Worm (Caenorhabditis elegans): ENCODE data around the gene F15H10.8.
A peak's percentile ranks its signal among the peaks of the same experiment; 100 is the strongest.

F15H10.8 gene

DNA sequence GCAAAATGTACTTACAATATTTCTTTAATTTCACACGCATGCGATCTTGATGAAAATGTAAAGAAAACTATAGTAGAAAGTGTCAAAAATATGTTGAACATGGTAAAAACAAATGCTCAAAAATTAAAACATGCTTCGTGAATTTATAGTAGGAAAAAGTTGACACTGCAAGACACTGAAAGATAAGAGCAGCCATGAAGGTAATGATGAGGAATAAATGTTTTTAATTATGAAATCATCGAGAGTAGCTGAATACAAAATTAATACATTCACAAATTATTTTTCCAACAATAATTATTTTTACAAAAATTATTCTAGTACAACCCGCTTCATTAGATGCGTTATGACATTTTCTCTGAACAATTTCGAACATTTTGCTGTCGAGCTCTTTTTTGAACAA is 14.2 kb upstream of the F15H10.8 start, which contains the start of gene F15H10.10:
Gene F15H10.10 (minus strand): TSS at position 101 of the 400 bp plus-strand sequence.
- no peak for TF ChIP-seq mcd-1 (GFP tag; IDR thresholded peaks at IDR 0.05)
- no peak for TF ChIP-seq F52B5.7 (tag; optimal IDR thresholded peaks at IDR 0.05)
- no peak for TF ChIP-seq dpff-1 (tag; optimal IDR thresholded peaks at IDR 0.05)
- no peak for TF ChIP-seq snpc-1.1 (tag; optimal IDR thresholded peaks at IDR 0.05; ENCODE audit: insufficient read depth)
- TF ChIP-seq pbrm-1 (GFP tag; IDR thresholded peaks at IDR 0.05), result no peak
- no peak for TF ChIP-seq pha-4 (tag; optimal IDR thresholded peaks at IDR 0.05)
- TF ChIP-seq snpc-3.4 (tag; optimal IDR thresholded peaks at IDR 0.05), result no peak
- no peak for TF ChIP-seq cebp-2 (GFP tag; IDR thresholded peaks at IDR 0.05)
- no peak for TF ChIP-seq snpc-4 (GFP tag; optimal IDR thresholded peaks at IDR 0.05)
- no peak for TF ChIP-seq snpc-4 (tag; optimal IDR thresholded peaks at IDR 0.05)
- no peak for TF ChIP-seq unc-130 (GFP tag; optimal IDR thresholded peaks at IDR 0.05)

DNA sequence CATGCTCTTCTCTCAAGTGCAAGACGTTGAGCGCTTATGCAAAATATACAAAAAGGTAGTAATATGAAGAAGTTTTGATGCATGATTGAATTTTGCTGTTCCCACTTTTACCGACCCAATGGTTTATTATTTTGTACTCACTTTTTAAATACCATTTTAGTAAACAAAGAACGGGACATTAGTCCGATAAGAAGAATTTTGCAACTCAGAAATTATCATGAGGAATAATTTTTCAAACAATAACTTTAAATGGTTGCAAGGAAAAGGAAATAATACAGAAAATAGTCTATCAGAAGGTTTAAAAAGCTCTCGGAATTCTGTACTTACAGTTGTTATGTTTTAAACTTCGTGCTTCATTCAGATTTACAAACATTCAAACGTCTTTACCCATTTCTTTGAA is 11.9 kb upstream of the F15H10.8 start, which contains the start of gene F15H10.9:
Gene F15H10.9 (minus strand): TSS at position 101 of the 400 bp plus-strand sequence.
- TF ChIP-seq chd-7 (tag; optimal IDR thresholded peaks at IDR 0.05) (no peak), dpl-1 (GFP tag; optimal IDR thresholded peaks at IDR 0.05) (no peak), tbp1 (GFP tag; optimal IDR thresholded peaks at IDR 0.05) (no peak), lsy-27 (tag; optimal IDR thresholded peaks at IDR 0.05; ENCODE audit: borderline replicate concordance, insufficient read depth) (no peak), pha-4 (tag; optimal IDR thresholded peaks at IDR 0.05) (no peak), die-1 (tag; optimal IDR thresholded peaks at IDR 0.05) (no peak), mes-4 (tag; optimal IDR thresholded peaks at IDR 0.05) (no peak), madf-3 (GFP tag; IDR thresholded peaks at IDR 0.05) (no peak), lin-35 (GFP tag; optimal IDR thresholded peaks at IDR 0.05) (no peak), pbrm-1 (GFP tag; IDR thresholded peaks at IDR 0.05) (no peak), sdz-38 (tag; optimal IDR thresholded peaks at IDR 0.05) (no peak), ceh-40 (GFP tag; IDR thresholded peaks at IDR 0.05) (no peak), nfya-1 (tag; optimal IDR thresholded peaks at IDR 0.05; ENCODE audit: borderline replicate concordance, insufficient read depth) (no peak)

DNA sequence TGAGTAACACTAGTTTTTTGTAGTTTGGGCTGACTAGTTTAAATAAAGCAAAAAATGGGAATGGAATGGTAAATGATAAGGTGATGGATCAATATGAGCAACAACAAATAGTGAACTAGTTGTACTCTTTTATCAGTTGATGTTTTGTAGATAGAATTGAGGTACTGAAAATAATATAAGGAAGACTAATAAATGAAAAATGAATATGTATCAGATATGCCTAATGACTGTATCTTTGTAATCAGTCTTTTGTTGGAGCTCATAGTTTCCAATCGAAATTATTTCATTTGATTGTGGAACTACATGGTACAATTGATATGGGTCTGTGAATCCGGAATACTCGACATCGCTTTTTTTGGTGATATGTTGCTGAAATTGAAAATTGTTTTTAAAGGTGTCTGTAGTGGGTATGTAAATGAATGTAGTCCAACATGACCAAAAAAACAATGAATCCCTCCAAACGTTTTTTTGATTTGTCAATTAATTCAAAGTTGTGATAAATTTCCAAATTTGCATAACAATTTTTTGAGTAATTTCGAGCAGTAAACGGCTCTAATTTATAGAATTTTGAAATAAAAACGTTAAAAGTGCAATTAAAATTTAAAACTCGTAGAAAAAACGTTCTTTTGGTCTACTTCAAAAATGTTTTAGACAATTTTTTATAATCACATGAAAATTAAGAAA is 7.5 kb upstream of the F15H10.8 start, which contains the start of gene F15H10.12:
Gene F15H10.12 (minus strand): TSS at position 51 of the 684 bp plus-strand sequence.
- TF ChIP-seq lin-35 (GFP tag; optimal IDR thresholded peaks at IDR 0.05) (no peak), snpc-3.4 (tag; optimal IDR thresholded peaks at IDR 0.05) (no peak), athp-1 (tag; optimal IDR thresholded peaks at IDR 0.05) (no peak), dox-1 (GFP tag; IDR thresholded peaks at IDR 0.05) (no peak), pha-4 (tag; optimal IDR thresholded peaks at IDR 0.05) (no peak), ztf-26 (tag; optimal IDR thresholded peaks at IDR 0.05) (no peak), madf-10 (tag; optimal IDR thresholded peaks at IDR 0.05) (no peak)

DNA sequence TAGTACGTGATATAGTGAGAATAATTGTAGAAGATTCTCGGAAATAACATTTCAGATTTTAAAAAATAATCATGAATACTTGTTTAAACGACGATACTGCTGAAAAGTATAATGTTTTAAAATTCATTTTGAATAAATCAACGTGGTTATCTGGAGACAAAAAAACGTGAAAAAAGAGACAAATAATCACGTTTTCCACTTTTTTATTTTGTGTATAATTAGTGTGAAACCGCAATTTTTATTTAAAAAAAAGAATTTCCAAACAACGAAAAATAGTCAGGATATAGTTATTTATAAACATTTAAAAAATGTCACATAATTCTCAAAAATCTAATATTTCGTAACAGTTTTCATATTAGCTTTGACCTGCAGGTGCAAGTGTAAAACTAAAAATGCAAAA is 3.6 kb upstream of the F15H10.8 start, which contains the start of gene F15H10.7:
Gene F15H10.7 (minus strand): TSS at position 101 of the 400 bp plus-strand sequence.
- TF ChIP-seq nhr-120 (GFP tag; IDR thresholded peaks at IDR 0.05) (no peak), efl-1 (GFP tag; optimal IDR thresholded peaks at IDR 0.05) (no peak)

DNA sequence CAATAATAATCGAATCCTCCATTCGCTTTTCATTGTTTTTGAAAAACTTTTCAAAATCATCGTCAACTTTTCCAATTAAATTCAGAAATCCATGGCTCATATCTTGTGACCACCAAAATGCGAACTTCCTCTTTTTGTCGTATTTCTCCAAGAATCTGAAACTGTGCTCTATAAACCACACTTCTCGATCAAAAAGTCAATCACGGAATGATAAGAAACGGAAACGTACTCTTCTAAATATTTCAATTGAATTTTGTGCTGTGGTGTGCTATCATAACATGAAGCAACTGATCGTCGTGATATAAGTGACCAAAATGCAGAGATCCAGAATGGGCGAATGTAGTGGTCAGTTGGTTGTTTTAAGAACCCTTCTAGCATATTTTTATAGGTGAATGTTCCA is 2.0 kb upstream of the F15H10.8 start:
- TF ChIP-seq bed-2 (GFP tag; IDR thresholded peaks at IDR 0.05) (no peak), nhr-80 (tag; optimal IDR thresholded peaks at IDR 0.05) (peak; percentile 74)

All from whole organism, young adult.